Worm (Caenorhabditis elegans) whole organism, L4 larva: ENCODE data around the gene grl-29.
A peak's percentile ranks its signal among the peaks of the same experiment; 100 is the strongest.

Source experiments
- F10B5.3 ChIP-seq: sonication (generic microtip); optimal IDR thresholded peaks from 2 replicates; lab custom pipeline; 2016; ENCODE audit warnings: mild to moderate bottlenecking, missing genetic modification characterization, missing compliant biosample characterization
- F26F4.8 ChIP-seq: fragments of 200-800 bp; sonication (Bioruptor generic); conservative IDR thresholded peaks from 2 replicates; pipeline ENCODE4 v1.3.6; 2022; ENCODE audit warnings: missing genetic modification characterization, missing compliant biosample characterization
- F44E2.7 ChIP-seq: fragments of 200-800 bp; sonication (Bioruptor generic); IDR thresholded peaks from 2 replicates; pipeline ENCODE4 v2.1.2; 2022; ENCODE audit warnings: missing genetic modification characterization, missing compliant biosample characterization
- F49E8.2 ChIP-seq: sonication (generic microtip); optimal IDR thresholded peaks from 2 replicates; lab custom pipeline; 2016; ENCODE audit warnings: missing compliant biosample characterization, mild to moderate bottlenecking, missing genetic modification characterization, borderline replicate concordance
- T26A8.4 ChIP-seq: fragments of 200-800 bp; sonication (Bioruptor generic); IDR thresholded peaks from 2 replicates; pipeline ENCODE4 v1.3.6; 2022; ENCODE audit warnings: missing genetic modification characterization, missing compliant biosample characterization
- Y105C5A.15 ChIP-seq: fragments of 200-800 bp; sonication (Bioruptor generic); IDR thresholded peaks from 2 replicates; pipeline ENCODE4 v1.3.6; 2022; ENCODE audit warnings: missing genetic modification characterization, missing compliant biosample characterization
- ZK337.2 ChIP-seq: fragments of 200-800 bp; sonication (Bioruptor generic); IDR thresholded peaks from 2 replicates; pipeline ENCODE4 v1.3.6; 2022; ENCODE audit warnings: missing genetic modification reagents, missing genetic modification characterization, missing compliant biosample characterization
- aha-1 ChIP-seq: fragments of 150-350 bp; peaks from one replicate; lab custom pipeline; 2014; ENCODE audit warnings: missing biosample characterization, missing genetic modification characterization
- arid-1 ChIP-seq: fragments of 200-800 bp; sonication (Bioruptor generic); conservative IDR thresholded peaks from 2 replicates; pipeline ENCODE4 v1.3.6; 2022; ENCODE audit warnings: missing genetic modification reagents, missing genetic modification characterization, missing compliant biosample characterization
- ces-1 ChIP-seq: fragments of 150-350 bp; sonication (generic microtip); optimal IDR thresholded peaks from 4 replicates; lab custom pipeline; 2014; ENCODE audit warnings: missing biosample characterization, missing genetic modification reagents, missing genetic modification characterization
- daf-16 ChIP-seq, 3 experiments: sonication (generic microtip); optimal IDR thresholded peaks; 2 replicates each; lab custom pipeline; 2016 to 2017; ENCODE audit warnings: missing genetic modification characterization in 3 of 3, missing genetic modification reagents in 3 of 3, mild to moderate bottlenecking in 2 of 3, missing compliant biosample characterization in 2 of 3, missing biosample characterization in 1 of 3, moderate library complexity in 1 of 3
- daf-19 ChIP-seq: fragments of 200-800 bp; sonication (Bioruptor generic); conservative IDR thresholded peaks from 2 replicates; pipeline ENCODE4 v1.3.6; 2022; ENCODE audit warnings: missing genetic modification characterization, missing compliant biosample characterization
- dmd-8 ChIP-seq: fragments of 200-800 bp; sonication (Bioruptor generic); IDR thresholded peaks from 2 replicates; pipeline ENCODE4 v1.3.6; 2022; ENCODE audit warnings: missing genetic modification characterization, missing compliant biosample characterization
- duxl-1 ChIP-seq: sonication (generic microtip); optimal IDR thresholded peaks from 2 replicates; lab custom pipeline; 2016; ENCODE audit warnings: mild to moderate bottlenecking, missing genetic modification characterization, moderate library complexity, missing compliant biosample characterization; ENCODE audit not compliant: poor library complexity
- fkh-10 ChIP-seq: fragments of 150-350 bp; optimal IDR thresholded peaks from 2 replicates; lab custom pipeline; 2014; ENCODE audit warnings: missing biosample characterization, missing genetic modification reagents, missing genetic modification characterization
- hlh-11 ChIP-seq: fragments of 200-800 bp; sonication (Bioruptor generic); optimal IDR thresholded peaks from 2 replicates; lab custom pipeline; 2018; ENCODE audit warnings: mild to moderate bottlenecking, missing genetic modification characterization, missing compliant biosample characterization
- jun-1 ChIP-seq: fragments of 150-350 bp; optimal IDR thresholded peaks from 2 replicates; lab custom pipeline; 2014; ENCODE audit warnings: missing biosample characterization, missing genetic modification reagents, missing genetic modification characterization
- lim-7 ChIP-seq: fragments of 200-800 bp; sonication (Bioruptor generic); IDR thresholded peaks from 2 replicates; pipeline ENCODE4 v1.3.6; 2022; ENCODE audit warnings: missing genetic modification characterization, missing compliant biosample characterization
- lin-13 ChIP-seq: fragments of 150-350 bp; optimal IDR thresholded peaks from 2 replicates; lab custom pipeline; 2014; ENCODE audit warnings: missing biosample characterization, missing genetic modification reagents, missing genetic modification characterization
- lin-39 ChIP-seq: fragments of 150-350 bp; optimal IDR thresholded peaks from 2 replicates; lab custom pipeline; 2014; ENCODE audit warnings: missing biosample characterization, missing genetic modification reagents, missing genetic modification characterization
- madf-5 ChIP-seq, 2 experiments: fragments of 200-800 bp; sonication (Bioruptor generic); IDR thresholded peaks; 2 replicates each; pipeline ENCODE4 v1.3.6; 2022; ENCODE audit warnings: missing compliant biosample characterization in 2 of 2, missing genetic modification characterization in 2 of 2
- mdl-1 ChIP-seq, 2 experiments: fragments of 150-350 bp in 1 of 2; sonication (generic microtip) in 1 of 2; optimal IDR thresholded peaks; 2 replicates each; lab custom pipeline; 2014 to 2017; ENCODE audit warnings: missing biosample characterization in 2 of 2, missing genetic modification characterization in 2 of 2
- mep-1 ChIP-seq: fragments of 150-350 bp; sonication (generic microtip); optimal IDR thresholded peaks from 3 replicates; lab custom pipeline; 2014; ENCODE audit warnings: missing biosample characterization, missing genetic modification characterization
- nhr-10 ChIP-seq: fragments of 150-350 bp; optimal IDR thresholded peaks from 2 replicates; lab custom pipeline; 2014; ENCODE audit warnings: missing biosample characterization, missing genetic modification characterization
- nhr-102 ChIP-seq: sonication (generic microtip); optimal IDR thresholded peaks from 2 replicates; lab custom pipeline; 2016; ENCODE audit warnings: mild to moderate bottlenecking, missing genetic modification characterization, moderate library complexity, missing compliant biosample characterization
- nhr-11 ChIP-seq: fragments of 150-350 bp; optimal IDR thresholded peaks from 2 replicates; lab custom pipeline; 2014; ENCODE audit warnings: missing biosample characterization, missing genetic modification characterization
- nhr-237 ChIP-seq: sonication (generic microtip); optimal IDR thresholded peaks from 2 replicates; lab custom pipeline; 2017; ENCODE audit warnings: missing biosample characterization, missing genetic modification characterization
- nhr-28 ChIP-seq: fragments of 150-350 bp; optimal IDR thresholded peaks from 2 replicates; lab custom pipeline; 2014; ENCODE audit warnings: missing biosample characterization, missing genetic modification characterization
- nhr-48 ChIP-seq: sonication (generic microtip); optimal IDR thresholded peaks from 2 replicates; lab custom pipeline; 2016; ENCODE audit warnings: mild to moderate bottlenecking, missing genetic modification characterization, missing compliant biosample characterization
- sdz-12 ChIP-seq: fragments of 200-800 bp; sonication (Bioruptor generic); optimal IDR thresholded peaks from 2 replicates; lab custom pipeline; 2018; ENCODE audit warnings: mild to moderate bottlenecking, missing genetic modification characterization, missing compliant biosample characterization
- set-16 ChIP-seq: fragments of 200-800 bp; sonication (Bioruptor generic); IDR thresholded peaks from 2 replicates; pipeline ENCODE4 v1.3.6; 2022; ENCODE audit warnings: missing genetic modification reagents, missing genetic modification characterization, missing compliant biosample characterization
- snpc-1.2 ChIP-seq: fragments of 200-800 bp; sonication (Bioruptor generic); IDR thresholded peaks from 2 replicates; pipeline ENCODE4 v1.3.6; 2022; ENCODE audit warnings: missing genetic modification reagents, missing genetic modification characterization, missing compliant biosample characterization
- snpc-4 ChIP-seq: fragments of 150-350 bp; optimal IDR thresholded peaks from 2 replicates; lab custom pipeline; 2014; ENCODE audit warnings: missing biosample characterization, missing genetic modification characterization
- spr-1 ChIP-seq: sonication (generic microtip); optimal IDR thresholded peaks from 2 replicates; lab custom pipeline; 2016; ENCODE audit warnings: mild to moderate bottlenecking, missing genetic modification characterization, missing compliant biosample characterization
- tra-1 ChIP-seq: fragments of 200-800 bp; sonication (Bioruptor generic); IDR thresholded peaks from 2 replicates; pipeline ENCODE4 v1.3.6; 2022; ENCODE audit warnings: missing genetic modification reagents, missing genetic modification characterization, missing compliant biosample characterization
- unc-39 ChIP-seq: sonication (generic microtip); optimal IDR thresholded peaks from 2 replicates; lab custom pipeline; 2017; ENCODE audit warnings: missing biosample characterization, missing genetic modification characterization
- unc-62 ChIP-seq, 3 experiments: fragments of 150-350 bp in 1 of 3; sonication (generic microtip); optimal IDR thresholded peaks in 2 of 3; peaks in 1 of 3; 1 replicate in 1 of 3; 2 replicates in 2 of 3; lab custom pipeline; 2014 to 2017; ENCODE audit warnings: missing biosample characterization in 3 of 3, missing genetic modification characterization in 3 of 3, missing genetic modification reagents in 3 of 3, missing genotype in 1 of 3
- vab-7 ChIP-seq: fragments of 200-800 bp; sonication (Bioruptor generic); IDR thresholded peaks from 2 replicates; pipeline ENCODE4 v1.3.6; 2022; ENCODE audit warnings: missing genetic modification reagents, missing genetic modification characterization, missing compliant biosample characterization
- zip-11 ChIP-seq: fragments of 200-800 bp; sonication (Bioruptor generic); IDR thresholded peaks from 2 replicates; pipeline ENCODE4 v1.3.6; 2022; ENCODE audit warnings: missing genetic modification characterization, missing compliant biosample characterization
- ztf-11 ChIP-seq: fragments of 150-350 bp; optimal IDR thresholded peaks from 2 replicates; lab custom pipeline; 2014; ENCODE audit warnings: missing biosample characterization, missing genetic modification characterization

Gene grl-29

DNA sequence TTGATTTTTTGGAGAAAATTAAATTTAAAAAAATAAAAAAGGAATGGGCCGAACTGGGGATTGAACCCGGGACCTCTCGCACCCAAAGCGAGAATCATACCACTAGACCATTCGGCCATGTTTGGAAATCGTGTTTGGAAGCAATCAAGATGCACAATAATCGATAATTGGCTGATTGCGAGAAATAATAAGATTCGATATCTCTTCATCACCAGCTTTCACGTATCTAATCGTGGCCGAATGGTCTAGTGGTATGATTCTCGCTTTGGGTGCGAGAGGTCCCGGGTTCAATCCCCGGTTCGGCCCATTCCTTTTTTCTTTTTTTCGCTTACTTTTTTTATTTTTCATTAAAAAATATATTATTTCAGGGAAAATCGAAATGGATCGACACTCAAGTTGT, 27.1 kb upstream of the grl-29 start (continued):
- TF ChIP-seq mdl-1 (tag; optimal IDR thresholded peaks at IDR 0.05; lab: Kevin White, UChicago): no peak
- no peak for TF ChIP-seq zip-11 (GFP tag; lab: Robert Waterston, UW)
- no peak for TF ChIP-seq hlh-11
- no peak for TF ChIP-seq mep-1 (tag; lab: Kevin White, UChicago)
- TF ChIP-seq nhr-48 (tag; lab: Kevin White, UChicago): peak; percentile 20
- 0 out of 2 replicates have a peak, but pooled peaks have one; percentile 37 for TF ChIP-seq dmd-8 (GFP tag; lab: Robert Waterston, UW)
- no peak for TF ChIP-seq vab-7 (GFP tag; lab: Robert Waterston, UW)
- TF ChIP-seq Y105C5A.15 (GFP tag; lab: Robert Waterston, UW): peak; percentile 75; the same call in 1 of the 2 replicates
- TF ChIP-seq F44E2.7: 0 out of 2 replicates have a peak, but pooled peaks have one; percentile 7
- peak; percentile 49 for TF ChIP-seq T26A8.4 (GFP tag; lab: Robert Waterston, UW)
- TF ChIP-seq F26F4.8 (GFP tag; lab: Robert Waterston, UW): peak; percentile 76
- TF ChIP-seq nhr-10 (tag; lab: Kevin White, UChicago): no peak
- TF ChIP-seq ces-1: no peak
- peak; percentile 1 for TF ChIP-seq nhr-102
- TF ChIP-seq set-16: no peak
- TF ChIP-seq spr-1 (tag; lab: Kevin White, UChicago): no peak
- TF ChIP-seq ZK337.2 (GFP tag; lab: Robert Waterston, UW): 0 out of 2 replicates have a peak, but pooled peaks have one; percentile 16
- TF ChIP-seq lin-13 (GFP tag; lab: Kevin White, UChicago): peak; percentile 31
- peak; percentile 47; the same call in 1 of the 2 replicates for TF ChIP-seq tra-1 (GFP tag; lab: Robert Waterston, UW)
- TF ChIP-seq fkh-10 (GFP tag; lab: Kevin White, UChicago): no peak
- TF ChIP-seq lim-7 (GFP tag; lab: Robert Waterston, UW): peak; percentile 80
- TF ChIP-seq nhr-237 (tag; lab: Kevin White, UChicago): no peak
- TF ChIP-seq madf-5 (GFP tag; IDR thresholded peaks at IDR 0.05; lab: Robert Waterston, UW): peak; percentile 55 to 60; a peak in 1 of 4 replicates
- TF ChIP-seq sdz-12: no peak
- no peak for TF ChIP-seq daf-19 (GFP tag; lab: Robert Waterston, UW)
- no peak for TF ChIP-seq unc-39 (tag; lab: Kevin White, UChicago)
- TF ChIP-seq snpc-4 (tag; lab: Kevin White, UChicago): no peak
- TF ChIP-seq aha-1 (tag; lab: Kevin White, UChicago): no peak
- no peak for TF ChIP-seq daf-16 (GFP tag; optimal IDR thresholded peaks at IDR 0.05; lab: Kevin White, UChicago)
- TF ChIP-seq daf-16 (tag; optimal IDR thresholded peaks at IDR 0.05; lab: Kevin White, UChicago): no peak
- no peak for TF ChIP-seq lin-39
- TF ChIP-seq duxl-1 (tag; lab: Kevin White, UChicago): peak; percentile 25
- TF ChIP-seq nhr-11 (tag; lab: Kevin White, UChicago): no peak
- TF ChIP-seq jun-1: no peak
- peak; percentile 72 for TF ChIP-seq snpc-1.2 (GFP tag; lab: Robert Waterston, UW)
- no peak for TF ChIP-seq F10B5.3 (tag; lab: Kevin White, UChicago)
- TF ChIP-seq ztf-11 (tag; lab: Kevin White, UChicago): no peak
- TF ChIP-seq arid-1 (GFP tag; lab: Robert Waterston, UW): peak; percentile 68; the same call in 1 of the 2 replicates
- peak; percentile 62 for TF ChIP-seq F49E8.2
- TF ChIP-seq nhr-28 (tag; lab: Kevin White, UChicago): no peak

DNA sequence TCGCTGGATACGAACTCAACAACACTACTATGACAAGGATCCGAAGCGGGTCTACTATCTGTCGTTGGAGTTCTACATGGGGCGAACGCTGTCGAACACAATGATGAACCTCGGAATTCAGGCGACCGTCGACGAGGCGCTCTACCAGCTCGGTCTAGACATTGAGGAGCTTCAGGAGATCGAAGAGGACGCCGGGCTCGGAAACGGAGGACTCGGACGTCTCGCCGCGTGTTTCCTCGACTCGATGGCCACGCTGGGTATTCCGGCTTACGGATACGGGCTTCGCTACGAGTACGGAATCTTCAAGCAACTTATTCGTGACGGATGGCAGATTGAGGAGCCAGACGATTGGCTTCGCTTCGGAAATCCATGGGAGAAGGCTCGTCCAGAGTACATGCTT, 26.6 kb upstream of the grl-29 start:
- TF ChIP-seq unc-62 (GFP tag; optimal IDR thresholded peaks at IDR 0.05 in 1 of 2; lab: Kevin White, UChicago) (peak in 1 of 2 experiments; percentile 75), unc-62 (tag; optimal IDR thresholded peaks at IDR 0.05; lab: Kevin White, UChicago) (no peak), set-16 (peak; percentile 80), F10B5.3 (tag; lab: Kevin White, UChicago) (no peak)
